Worm (Caenorhabditis elegans): ENCODE data around the gene scl-18.

DNA sequence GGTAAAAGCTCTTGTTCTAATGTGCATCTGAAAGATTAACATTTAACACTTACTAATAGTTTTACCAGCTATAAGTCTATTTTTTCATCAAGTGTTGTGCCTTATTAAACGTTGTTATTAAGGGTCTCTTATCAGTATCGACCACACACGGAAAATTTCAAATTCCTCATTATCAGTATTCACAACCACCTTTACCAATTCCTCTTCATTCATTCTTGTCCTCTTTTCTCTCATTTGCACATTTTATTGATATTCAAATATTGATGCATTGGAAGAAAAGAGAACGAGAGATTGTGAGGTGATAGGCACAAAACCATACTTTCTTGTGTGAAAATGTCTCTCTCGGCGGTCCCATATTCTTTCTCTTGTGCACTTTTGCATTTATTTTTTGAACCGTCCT lies 32.4 kb downstream of the scl-18 start:
- TF ChIP-seq snpc-4 (tag; optimal IDR thresholded peaks at IDR 0.05) = no peak
- peak; percentile 16 for TF ChIP-seq pqm-1 (tag; optimal IDR thresholded peaks at IDR 0.05)
- TF ChIP-seq pha-4 (tag; optimal IDR thresholded peaks at IDR 0.05) = peak; percentile 2
- no peak for TF ChIP-seq unc-39 (tag; optimal IDR thresholded peaks at IDR 0.05)
- no peak for TF ChIP-seq nhr-25 (tag; optimal IDR thresholded peaks at IDR 0.05)
- no peak for TF ChIP-seq nhr-11 (tag; optimal IDR thresholded peaks at IDR 0.05)
- TF ChIP-seq egl-27 (tag; optimal IDR thresholded peaks at IDR 0.05) = no peak
- no peak for TF ChIP-seq lin-39 (tag; optimal IDR thresholded peaks at IDR 0.05)
- TF ChIP-seq unc-62 (GFP tag; optimal IDR thresholded peaks at IDR 0.05) = no peak
- no peak for TF ChIP-seq ama-1 (optimal IDR thresholded peaks at IDR 0.05)
- TF ChIP-seq elt-1 (tag; optimal IDR thresholded peaks at IDR 0.05) = no peak

All from whole organism, L3 larva.